Fruit fly (Drosophila melanogaster): ENCODE measurements around the gene CG2747.

DNA sequence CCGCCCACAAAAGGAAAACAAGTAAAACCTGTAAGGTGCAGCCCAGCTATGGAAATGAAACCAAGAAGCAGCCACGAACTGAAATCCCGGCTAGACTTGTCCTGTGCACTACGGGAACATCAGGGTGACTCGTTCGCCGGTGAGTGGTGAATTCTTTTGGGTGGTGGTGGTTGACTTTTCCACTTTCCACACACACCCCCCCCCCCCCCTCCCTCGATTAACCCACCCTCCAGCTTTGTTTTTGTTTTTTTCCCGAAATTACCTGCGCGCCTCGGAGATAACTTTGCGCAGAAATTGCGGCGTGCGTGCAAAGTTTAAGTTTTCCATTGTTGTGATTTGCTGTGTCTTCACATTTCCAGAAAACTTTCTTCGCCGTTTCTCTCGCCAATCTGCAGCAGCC lies 4.1 kb downstream of the CG2747 start:
- no peak for TF ChIP-seq EcR (GFP tag; optimal IDR thresholded peaks at IDR 0.05)
- no peak for TF ChIP-seq CG12605 (GFP tag; IDR thresholded peaks at IDR 0.05)
- TF ChIP-seq D1 (tag; optimal IDR thresholded peaks at IDR 0.05) = no peak
- no peak for TF ChIP-seq Snoo (tag; optimal IDR thresholded peaks at IDR 0.05)
- no peak for TF ChIP-seq CG17806 (tag; optimal IDR thresholded peaks at IDR 0.05)
- TF ChIP-seq Pif1B (GFP tag; optimal IDR thresholded peaks at IDR 0.05) = no peak
- no peak for TF ChIP-seq CG15710 (tag; optimal IDR thresholded peaks at IDR 0.05)
- no peak for TF ChIP-seq Pif1A (GFP tag; optimal IDR thresholded peaks at IDR 0.05)
- TF ChIP-seq gl (tag; optimal IDR thresholded peaks at IDR 0.05) = no peak
- no peak for TF ChIP-seq CG34367 (tag; optimal IDR thresholded peaks at IDR 0.05)
- no peak for TF ChIP-seq CG9948 (tag; optimal IDR thresholded peaks at IDR 0.05)
- no peak for TF ChIP-seq fd96Ca (GFP tag; IDR thresholded peaks at IDR 0.05)
